Fruit fly (Drosophila melanogaster): Measurements from ENCODE around the gene CG42369.

The CG42369 gene

DNA sequence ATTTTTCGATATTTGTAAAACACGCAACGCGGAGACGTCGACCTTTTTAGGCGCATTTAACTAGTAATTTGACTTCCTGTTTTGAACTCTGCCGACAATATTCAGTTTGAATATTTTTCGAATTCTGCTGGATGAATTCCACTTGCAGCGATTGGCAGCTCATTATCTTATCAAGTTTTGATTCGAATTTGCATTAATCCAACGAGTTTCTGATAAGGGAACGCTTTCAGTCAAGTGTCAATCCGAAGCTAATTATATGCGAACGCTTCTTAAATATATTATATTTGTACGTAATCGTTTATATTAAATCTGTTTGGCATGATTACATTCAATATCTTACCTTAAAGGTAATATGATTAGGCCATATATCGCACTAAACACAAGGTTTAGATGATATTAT, 48.7 kb downstream of the CG42369 start, which contains the start of gene CG9497:
Gene CG9497 (minus strand): TSS at position 101 of the 400 bp plus-strand sequence.
- TF ChIP-seq seq (GFP tag; IDR thresholded peaks at IDR 0.05) (no peak), CG32532 (GFP tag; IDR thresholded peaks at IDR 0.05) (no peak), exex (tag; optimal IDR thresholded peaks at IDR 0.05) (peak; percentile 22)

All from whole organism, embryonic.